Worm (Caenorhabditis elegans) whole organism, L1 larva: ENCODE results near the gene D1046.18.
A peak's percentile ranks its signal among the peaks of the same experiment; 100 is the strongest.

Experiments
- C34B4.2 ChIP-seq: sonication (generic microtip); optimal IDR thresholded peaks from 2 replicates; lab custom pipeline; 2017; ENCODE audit warnings: mild to moderate bottlenecking, missing genetic modification characterization, missing compliant biosample characterization
- F16B12.6 ChIP-seq: fragments of 150-350 bp; optimal IDR thresholded peaks from 2 replicates; lab custom pipeline; 2014; ENCODE audit warnings: missing biosample characterization, missing genetic modification characterization
- Y116A8C.19 ChIP-seq: sonication (generic microtip); optimal IDR thresholded peaks from 2 replicates; lab custom pipeline; 2016; ENCODE audit warnings: missing compliant biosample characterization, missing genetic modification characterization, borderline replicate concordance
- aha-1 ChIP-seq: fragments of 150-350 bp; optimal IDR thresholded peaks from 2 replicates; lab custom pipeline; 2014; ENCODE audit warnings: missing biosample characterization, missing genetic modification characterization
- alr-1 ChIP-seq: fragments of 200-800 bp; sonication (Bioruptor generic); optimal IDR thresholded peaks from 2 replicates; lab custom pipeline; 2018; ENCODE audit warnings: borderline replicate concordance, mild to moderate bottlenecking, missing genetic modification characterization, missing compliant biosample characterization
- ceh-63 ChIP-seq: fragments of 200-800 bp; sonication (Bioruptor generic); optimal IDR thresholded peaks from 2 replicates; lab custom pipeline; 2018; ENCODE audit warnings: mild to moderate bottlenecking, missing genetic modification characterization, missing compliant biosample characterization
- ceh-88 ChIP-seq: fragments of 200-800 bp; sonication (Bioruptor generic); IDR thresholded peaks from 2 replicates; pipeline ENCODE4 v1.3.6; 2022; ENCODE audit warnings: missing genetic modification characterization, missing compliant biosample characterization
- ceh-90 ChIP-seq: sonication (generic microtip); optimal IDR thresholded peaks from 2 replicates; lab custom pipeline; 2016; ENCODE audit warnings: missing genetic modification characterization, missing compliant biosample characterization
- dsc-1 ChIP-seq: sonication (generic microtip); optimal IDR thresholded peaks from 2 replicates; lab custom pipeline; 2016; ENCODE audit warnings: mild to moderate bottlenecking, missing genetic modification characterization, missing compliant biosample characterization
- efl-1 ChIP-seq, 4 experiments: fragments of 150-350 bp; optimal IDR thresholded peaks in 3 of 4; peaks in 1 of 4; 1 replicate in 1 of 4; 2 replicates in 3 of 4; lab custom pipeline; 2014; ENCODE audit warnings: missing biosample characterization in 2 of 4, missing genetic modification characterization in 2 of 4, missing genetic modification reagents in 2 of 4
- efl-3 ChIP-seq: fragments of 200-800 bp; sonication (Bioruptor generic); optimal IDR thresholded peaks from 2 replicates; lab custom pipeline; 2018; ENCODE audit warnings: mild to moderate bottlenecking, missing genetic modification characterization, missing compliant biosample characterization
- egl-13 ChIP-seq: sonication (generic microtip); optimal IDR thresholded peaks from 2 replicates; lab custom pipeline; 2016; ENCODE audit warnings: missing genotype, missing genetic modification reagents, missing genetic modification characterization, missing compliant biosample characterization
- egl-27 ChIP-seq, 2 experiments: fragments of 150-350 bp in 1 of 2; sonication (generic microtip); optimal IDR thresholded peaks; 3 replicates each; lab custom pipeline; 2017 to 2018; ENCODE audit warnings: missing biosample characterization in 2 of 2, missing genetic modification characterization in 2 of 2, missing genetic modification reagents in 2 of 2
- elt-2 ChIP-seq: sonication (generic microtip); optimal IDR thresholded peaks from 2 replicates; lab custom pipeline; 2016; ENCODE audit warnings: missing genetic modification characterization, mild to moderate bottlenecking, inconsistent platforms, missing compliant biosample characterization, missing genetic modification reagents
- fkh-10 ChIP-seq: sonication (generic microtip); optimal IDR thresholded peaks from 2 replicates; lab custom pipeline; 2017; ENCODE audit warnings: missing biosample characterization, missing genetic modification reagents, missing genetic modification characterization
- fkh-4 ChIP-seq: sonication (generic microtip); optimal IDR thresholded peaks from 2 replicates; lab custom pipeline; 2016; ENCODE audit warnings: missing compliant biosample characterization, missing genetic modification characterization, borderline replicate concordance
- fkh-8 ChIP-seq: sonication (generic microtip); optimal IDR thresholded peaks from 2 replicates; lab custom pipeline; 2016; ENCODE audit warnings: mild to moderate bottlenecking, missing genetic modification characterization, missing compliant biosample characterization
- fos-1 ChIP-seq: fragments of 150-350 bp; optimal IDR thresholded peaks from 2 replicates; lab custom pipeline; 2014; ENCODE audit warnings: missing biosample characterization, missing genetic modification characterization
- grh-1 ChIP-seq: fragments of 200-800 bp; sonication (Bioruptor generic); IDR thresholded peaks from 2 replicates; pipeline ENCODE4 v1.3.6; 2022; ENCODE audit warnings: missing genetic modification reagents, missing genetic modification characterization, missing compliant biosample characterization
- hlh-17 ChIP-seq: fragments of 200-800 bp; sonication (Bioruptor generic); optimal IDR thresholded peaks from 2 replicates; lab custom pipeline; 2018; ENCODE audit warnings: missing genetic modification characterization, mild to moderate bottlenecking, missing compliant biosample characterization, moderate library complexity, borderline replicate concordance
- irx-1 ChIP-seq: sonication (generic microtip); optimal IDR thresholded peaks from 2 replicates; lab custom pipeline; 2016; ENCODE audit warnings: missing genetic modification characterization, missing compliant biosample characterization
- jun-1 ChIP-seq: fragments of 150-350 bp; optimal IDR thresholded peaks from 2 replicates; lab custom pipeline; 2014; ENCODE audit warnings: missing biosample characterization, missing genetic modification reagents, missing genetic modification characterization
- lin-13 ChIP-seq: fragments of 150-350 bp; optimal IDR thresholded peaks from 2 replicates; lab custom pipeline; 2014; ENCODE audit warnings: missing biosample characterization, missing genetic modification reagents, missing genetic modification characterization
- lin-15B ChIP-seq: fragments of 150-350 bp; sonication (generic microtip); optimal IDR thresholded peaks from 3 replicates; lab custom pipeline; 2014; ENCODE audit warnings: missing biosample characterization, missing genetic modification characterization
- lin-39 ChIP-seq: fragments of 150-350 bp; optimal IDR thresholded peaks from 2 replicates; lab custom pipeline; 2014; ENCODE audit warnings: missing biosample characterization, missing genetic modification reagents, missing genetic modification characterization
- lir-3 ChIP-seq: sonication (generic microtip); optimal IDR thresholded peaks from 2 replicates; lab custom pipeline; 2016; ENCODE audit warnings: mild to moderate bottlenecking, missing genetic modification characterization, moderate library complexity, missing compliant biosample characterization; ENCODE audit not compliant: poor library complexity
- mdl-1 ChIP-seq, 2 experiments: fragments of 150-350 bp; optimal IDR thresholded peaks; 2 replicates each; lab custom pipeline; 2014 to 2017; ENCODE audit warnings: missing biosample characterization in 2 of 2, missing genetic modification characterization in 2 of 2, inconsistent platforms in 1 of 2
- mef-2 ChIP-seq: fragments of 150-350 bp; optimal IDR thresholded peaks from 2 replicates; lab custom pipeline; 2014; ENCODE audit warnings: missing biosample characterization, missing genetic modification characterization
- nhr-12 ChIP-seq: sonication (generic microtip); optimal IDR thresholded peaks from 2 replicates; lab custom pipeline; 2017; ENCODE audit warnings: missing biosample characterization, missing genetic modification characterization
- nhr-20 ChIP-seq: sonication (generic microtip); optimal IDR thresholded peaks from 2 replicates; lab custom pipeline; 2016; ENCODE audit warnings: mild to moderate bottlenecking, missing genetic modification characterization, missing compliant biosample characterization
- nhr-237 ChIP-seq: fragments of 150-350 bp; optimal IDR thresholded peaks from 2 replicates; lab custom pipeline; 2014; ENCODE audit warnings: missing biosample characterization, missing genetic modification characterization
- nhr-28 ChIP-seq: fragments of 150-350 bp; optimal IDR thresholded peaks from 2 replicates; lab custom pipeline; 2014; ENCODE audit warnings: missing biosample characterization, missing genetic modification characterization
- nhr-71 ChIP-seq: sonication (generic microtip); optimal IDR thresholded peaks from 2 replicates; lab custom pipeline; 2016; ENCODE audit warnings: mild to moderate bottlenecking, missing genetic modification characterization, moderate library complexity, missing compliant biosample characterization
- nhr-76 ChIP-seq: sonication (generic microtip); optimal IDR thresholded peaks from 2 replicates; lab custom pipeline; 2017; ENCODE audit warnings: missing biosample characterization, missing genetic modification characterization
- nhr-84 ChIP-seq: sonication (generic microtip); optimal IDR thresholded peaks from 2 replicates; lab custom pipeline; 2017; ENCODE audit warnings: missing biosample characterization, missing genetic modification characterization
- nhr-90 ChIP-seq: sonication (generic microtip); optimal IDR thresholded peaks from 2 replicates; lab custom pipeline; 2016; ENCODE audit warnings: mild to moderate bottlenecking, missing genetic modification characterization, missing compliant biosample characterization; ENCODE audit not compliant: poor library complexity
- pqm-1 ChIP-seq: sonication (generic microtip); optimal IDR thresholded peaks from 3 replicates; lab custom pipeline; 2017; ENCODE audit warnings: missing biosample characterization, missing genetic modification characterization
- sox-4 ChIP-seq: sonication (generic microtip); optimal IDR thresholded peaks from 2 replicates; lab custom pipeline; 2016; ENCODE audit warnings: missing genetic modification characterization, missing compliant biosample characterization
- swsn-7 ChIP-seq: sonication (generic microtip); optimal IDR thresholded peaks from 2 replicates; lab custom pipeline; 2016; ENCODE audit warnings: missing genetic modification characterization, missing compliant biosample characterization
- tbx-2 ChIP-seq: sonication (generic microtip); optimal IDR thresholded peaks from 2 replicates; lab custom pipeline; 2016; ENCODE audit warnings: missing genetic modification characterization, missing compliant biosample characterization
- tlp-1 ChIP-seq: fragments of 150-350 bp; optimal IDR thresholded peaks from 2 replicates; lab custom pipeline; 2014; ENCODE audit warnings: missing biosample characterization, missing genetic modification characterization
- unc-86 ChIP-seq: sonication (generic microtip); optimal IDR thresholded peaks from 2 replicates; lab custom pipeline; 2016; ENCODE audit warnings: missing genetic modification characterization, missing compliant biosample characterization
- unc-98 ChIP-seq: fragments of 200-800 bp; sonication (Bioruptor generic); IDR thresholded peaks from 2 replicates; pipeline ENCODE4 v1.3.6; 2022; ENCODE audit warnings: missing genetic modification characterization, missing compliant biosample characterization
- vab-15 ChIP-seq: sonication (generic microtip); optimal IDR thresholded peaks from 2 replicates; lab custom pipeline; 2017; ENCODE audit warnings: missing genotype, mild to moderate bottlenecking, missing genetic modification characterization, missing compliant biosample characterization
- xbp-1 ChIP-seq: sonication (generic microtip); optimal IDR thresholded peaks from 2 replicates; lab custom pipeline; 2016; ENCODE audit warnings: missing genetic modification characterization, missing compliant biosample characterization
- zag-1 ChIP-seq: fragments of 150-350 bp; optimal IDR thresholded peaks from 2 replicates; lab custom pipeline; 2014; ENCODE audit warnings: missing biosample characterization, missing genetic modification characterization
- zip-4 ChIP-seq: fragments of 200-800 bp; sonication (Bioruptor generic); optimal IDR thresholded peaks from 2 replicates; lab custom pipeline; 2018; ENCODE audit warnings: mild to moderate bottlenecking, missing genetic modification characterization, moderate library complexity, missing compliant biosample characterization
- ztf-11 ChIP-seq, 2 experiments: sonication (generic microtip); optimal IDR thresholded peaks; 2 replicates each; lab custom pipeline; 2016 to 2017; ENCODE audit warnings: missing genetic modification characterization in 2 of 2, missing biosample characterization in 1 of 2, missing compliant biosample characterization in 1 of 2
- ztf-4 ChIP-seq: fragments of 150-350 bp; optimal IDR thresholded peaks from 2 replicates; lab custom pipeline; 2014; ENCODE audit warnings: missing biosample characterization, missing genetic modification characterization

Gene D1046.18

ce11 chrIV:8967990-8968389 is 37.9 kb downstream of the D1046.18 start, which contains the start of gene suex-2:
suex-2 (plus strand) TSS chrIV:8968290.
- TF ChIP-seq tlp-1 (tag; lab: Kevin White, UChicago) (no peak), efl-1 (optimal IDR thresholded peaks at IDR 0.05; lab: Kevin White, UChicago) (no peak), efl-1 (GFP tag; optimal IDR thresholded peaks at IDR 0.05 in 1 of 2; lab: Kevin White, UChicago) (peak in 1 of 2 experiments; percentile 63)

ce11 chrIV:8973249-8973958 is 43.4 kb downstream of the D1046.18 start, which contains the start of gene C53B4.3:
C53B4.3 (minus strand) TSS chrIV:8973712.
- TF ChIP-seq alr-1 (tag; lab: Kevin White, UChicago), result no peak
- peak; percentile 89 for TF ChIP-seq Y116A8C.19 (tag; lab: Kevin White, UChicago)
- peak; percentile 97 for TF ChIP-seq fkh-4 (tag; lab: Kevin White, UChicago)
- TF ChIP-seq egl-27 (tag; optimal IDR thresholded peaks at IDR 0.05; lab: Kevin White, UChicago), result no peak
- peak; percentile 63 for TF ChIP-seq lin-39 (tag; lab: Kevin White, UChicago)
- peak; percentile 12 for TF ChIP-seq jun-1 (tag; lab: Kevin White, UChicago)
- peak; percentile 68 for TF ChIP-seq vab-15 (tag; lab: Kevin White, UChicago)
- peak; percentile 93 for TF ChIP-seq nhr-71
- TF ChIP-seq C34B4.2 (tag; lab: Kevin White, UChicago), result no peak
- TF ChIP-seq unc-86 (tag; lab: Kevin White, UChicago), result peak; percentile 79
- peak; percentile 60 for TF ChIP-seq lin-15B (tag; lab: Kevin White, UChicago)
- TF ChIP-seq fkh-10 (GFP tag; lab: Kevin White, UChicago), result no peak
- peak; percentile 55 for TF ChIP-seq elt-2 (tag; lab: Kevin White, UChicago)
- peak; percentile 66; the same call in 1 of the 2 replicates for TF ChIP-seq ceh-88
- no peak for TF ChIP-seq nhr-28 (tag; lab: Kevin White, UChicago)
- TF ChIP-seq dsc-1 (tag; lab: Kevin White, UChicago), result peak; percentile 96
- peak; percentile 34 for TF ChIP-seq lin-13 (GFP tag; lab: Kevin White, UChicago)
- TF ChIP-seq fkh-8 (tag; lab: Kevin White, UChicago), result peak; percentile 76
- no peak for TF ChIP-seq hlh-17
- TF ChIP-seq ceh-63 (GFP tag; lab: Kevin White, UChicago), result no peak
- TF ChIP-seq efl-3 (GFP tag; lab: Kevin White, UChicago), result peak; percentile 12
- peak; percentile 41 for TF ChIP-seq ztf-4
- TF ChIP-seq nhr-20 (tag; lab: Kevin White, UChicago), result peak; percentile 89
- peak; percentile 95 for TF ChIP-seq nhr-90
- no peak for TF ChIP-seq nhr-237 (tag; lab: Kevin White, UChicago)
- no peak for TF ChIP-seq F16B12.6 (tag; lab: Kevin White, UChicago)
- TF ChIP-seq sox-4 (tag; lab: Kevin White, UChicago), result peak; percentile 95
- TF ChIP-seq mdl-1 (tag; optimal IDR thresholded peaks at IDR 0.05; lab: Kevin White, UChicago), result peak in 1 of 2 experiments; percentile 42
- TF ChIP-seq irx-1 (tag; lab: Kevin White, UChicago), result peak; percentile 97
- peak; percentile 93 for TF ChIP-seq tbx-2 (tag; lab: Kevin White, UChicago)
- no peak for TF ChIP-seq aha-1
- TF ChIP-seq egl-13 (tag; lab: Kevin White, UChicago), result peak; percentile 94
- TF ChIP-seq lir-3 (tag; lab: Kevin White, UChicago), result peak; percentile 96
- no peak for TF ChIP-seq mef-2 (tag; lab: Kevin White, UChicago)
- TF ChIP-seq nhr-84, result no peak
- no peak for TF ChIP-seq fos-1 (tag; lab: Kevin White, UChicago)
- peak; percentile 91 for TF ChIP-seq swsn-7 (tag; lab: Kevin White, UChicago)
- TF ChIP-seq pqm-1, result no peak
- TF ChIP-seq zip-4 (GFP tag; lab: Kevin White, UChicago), result peak; percentile 53
- no peak for TF ChIP-seq zag-1 (tag; lab: Kevin White, UChicago)
- no peak for TF ChIP-seq nhr-12 (tag; lab: Kevin White, UChicago)
- TF ChIP-seq grh-1 (GFP tag; lab: Robert Waterston, UW), result 0 out of 2 replicates have a peak, but pooled peaks have one; percentile 24
- peak; percentile 75 for TF ChIP-seq unc-98
- peak; percentile 90 for TF ChIP-seq xbp-1 (tag; lab: Kevin White, UChicago)
- TF ChIP-seq ztf-11 (tag; optimal IDR thresholded peaks at IDR 0.05; lab: Kevin White, UChicago), result peak in 1 of 2 experiments; percentile 96
- peak; percentile 98 for TF ChIP-seq ceh-90 (tag; lab: Kevin White, UChicago)
- no peak for TF ChIP-seq nhr-76 (tag; lab: Kevin White, UChicago)
